Worm (Caenorhabditis elegans): ENCODE measurements around the gene slc-5A12.

DNA sequence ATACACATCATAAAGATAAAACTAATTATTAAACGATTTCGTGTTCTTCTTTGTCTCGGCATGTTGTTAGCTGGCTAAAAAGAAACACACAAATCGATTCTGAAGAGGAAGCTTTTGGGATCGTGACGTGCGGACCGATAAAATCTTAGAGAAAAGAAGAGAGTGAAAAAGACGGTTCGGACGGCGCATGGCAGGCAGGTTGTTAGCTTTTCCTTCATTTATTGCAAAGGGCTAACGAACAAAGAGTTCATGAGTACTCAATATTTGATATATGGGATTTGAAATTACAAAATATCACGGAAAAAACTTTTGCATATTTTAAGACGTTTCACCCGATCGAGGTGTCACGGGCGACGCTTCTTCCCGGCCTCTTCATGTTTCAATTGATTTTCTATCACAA is 8.4 kb downstream of the slc-5A12 start, which contains the start of gene ZK829.3:
- TF ChIP-seq lin-15B (tag; optimal IDR thresholded peaks at IDR 0.05) (no peak), dpl-1 (GFP tag; optimal IDR thresholded peaks at IDR 0.05) (no peak), unc-62 (GFP tag; optimal IDR thresholded peaks at IDR 0.05) (no peak), C34B4.2 (tag; optimal IDR thresholded peaks at IDR 0.05) (no peak), ztf-11 (tag; optimal IDR thresholded peaks at IDR 0.05) (no peak)

Measured in whole organism, L1 larva.